Fruit fly (Drosophila melanogaster): ENCODE results near the gene CG32277.

CG32277 gene

DNA sequence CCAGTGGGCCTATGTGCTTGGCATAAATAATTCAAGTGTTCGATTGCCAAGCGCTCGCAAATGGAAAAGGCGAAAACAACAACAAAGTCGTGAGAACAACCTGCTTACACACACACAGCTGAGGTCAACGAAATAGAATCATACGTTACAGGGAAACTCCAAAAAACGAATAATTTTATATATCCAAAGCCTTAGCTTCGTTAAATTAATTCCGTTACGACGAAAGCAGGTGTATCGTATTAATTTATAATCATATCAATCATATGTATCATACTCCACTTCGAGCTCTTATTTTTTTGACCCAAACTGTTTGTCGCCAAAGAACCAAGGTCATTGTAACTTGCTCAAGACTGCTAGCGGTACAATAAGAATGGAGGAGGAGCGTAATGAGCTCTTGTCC lies 25.8 kb downstream of the CG32277 start (continued):
- peak; percentile 69 for TF ChIP-seq CG9609 (GFP tag; optimal IDR thresholded peaks at IDR 0.05)
- TF ChIP-seq danr (GFP tag; IDR thresholded peaks at IDR 0.05) = peak; percentile 75
- no peak for TF ChIP-seq CG2129 (GFP tag; IDR thresholded peaks at IDR 0.05; ENCODE audit: partially characterized antibody)
- peak; percentile 75 for TF ChIP-seq Doc2 (GFP tag; IDR thresholded peaks at IDR 0.05)
- peak; percentile 63 for TF ChIP-seq CG4707 (GFP tag; optimal IDR thresholded peaks at IDR 0.05)
- peak; percentile 52 for TF ChIP-seq NC2β (GFP tag; optimal IDR thresholded peaks at IDR 0.05)
- TF ChIP-seq CG17829 (tag; optimal IDR thresholded peaks at IDR 0.05) = peak; percentile 89
- TF ChIP-seq Bteb2 (GFP tag; optimal IDR thresholded peaks at IDR 0.05) = peak; percentile 81
- peak; percentile 62 for TF ChIP-seq CG33557 (GFP tag; optimal IDR thresholded peaks at IDR 0.05)
- peak; percentile 74 for TF ChIP-seq CG4360 (GFP tag; IDR thresholded peaks at IDR 0.05)
- peak; percentile 70 for TF ChIP-seq peb (GFP tag; IDR thresholded peaks at IDR 0.05)
- peak; percentile 26 for TF ChIP-seq CG10543 (GFP tag; optimal IDR thresholded peaks at IDR 0.05)
- peak; percentile 78 for TF ChIP-seq CG13775 (GFP tag; optimal IDR thresholded peaks at IDR 0.05)
- peak; percentile 88 for TF ChIP-seq gsb (GFP tag; IDR thresholded peaks at IDR 0.05)
- TF ChIP-seq bowl (GFP tag; IDR thresholded peaks at IDR 0.05) = peak; percentile 44; the same call in 1 of the 2 replicates
- TF ChIP-seq CG2712 (tag; optimal IDR thresholded peaks at IDR 0.05) = peak; percentile 92
- TF ChIP-seq CG11398 (GFP tag; optimal IDR thresholded peaks at IDR 0.05) = peak; percentile 24
- peak; percentile 85 for TF ChIP-seq stc (GFP tag; IDR thresholded peaks at IDR 0.05)
- TF ChIP-seq cad (GFP tag; optimal IDR thresholded peaks at IDR 0.05) = no peak
- no peak for TF ChIP-seq inv (GFP tag; IDR thresholded peaks at IDR 0.05; ENCODE audit: partially characterized antibody)
- TF ChIP-seq Adf1 (GFP tag; IDR thresholded peaks at IDR 0.05) = peak; percentile 41; the same call in 1 of the 2 replicates
- TF ChIP-seq CG12769 (tag; optimal IDR thresholded peaks at IDR 0.05) = peak; percentile 90
- TF ChIP-seq Hr3 (GFP tag; optimal IDR thresholded peaks at IDR 0.05) = peak; percentile 62
- TF ChIP-seq Hr39 (optimal IDR thresholded peaks at IDR 0.05) = no peak
- peak; percentile 88 for TF ChIP-seq bab2 (GFP tag; optimal IDR thresholded peaks at IDR 0.05)
- TF ChIP-seq CG7271 (tag; optimal IDR thresholded peaks at IDR 0.05) = peak; percentile 55
- no peak for TF ChIP-seq Bgb (GFP tag; IDR thresholded peaks at IDR 0.05; ENCODE audit: partially characterized antibody)
- TF ChIP-seq sd (tag; optimal IDR thresholded peaks at IDR 0.05) = no peak
- peak; percentile 94 for TF ChIP-seq unpg (GFP tag; optimal IDR thresholded peaks at IDR 0.05)
- TF ChIP-seq CG10209 (GFP tag; optimal IDR thresholded peaks at IDR 0.05) = peak; percentile 79
- peak; percentile 75 for TF ChIP-seq wdn (GFP tag; IDR thresholded peaks at IDR 0.05)
- peak; percentile 88 for TF ChIP-seq lilli (GFP tag; optimal IDR thresholded peaks at IDR 0.05)
- TF ChIP-seq CG16779 (GFP tag; IDR thresholded peaks at IDR 0.05) = peak; percentile 90
- TF ChIP-seq BEAF-32 (GFP tag; optimal IDR thresholded peaks at IDR 0.05) = no peak
- no peak for TF ChIP-seq amos (GFP tag; IDR thresholded peaks at IDR 0.05; ENCODE audit: partially characterized antibody)
- peak; percentile 61 for TF ChIP-seq CG10959 (GFP tag; IDR thresholded peaks at IDR 0.05)
- TF ChIP-seq jing (GFP tag; optimal IDR thresholded peaks at IDR 0.05) = peak; percentile 54
- peak; percentile 45 for TF ChIP-seq Usf (GFP tag; optimal IDR thresholded peaks at IDR 0.05)
- no peak for TF ChIP-seq ash1 (GFP tag; optimal IDR thresholded peaks at IDR 0.05)
- peak; percentile 70 for TF ChIP-seq slp2 (GFP tag; optimal IDR thresholded peaks at IDR 0.05)
- no peak for TF ChIP-seq MESR4 (GFP tag; optimal IDR thresholded peaks at IDR 0.05)
- TF ChIP-seq NfI (GFP tag; optimal IDR thresholded peaks at IDR 0.05) = peak; percentile 81
- TF ChIP-seq CG4282 (GFP tag; optimal IDR thresholded peaks at IDR 0.05) = no peak
- peak; percentile 87 for TF ChIP-seq grau (tag; optimal IDR thresholded peaks at IDR 0.05)
- TF ChIP-seq Stat92E (GFP tag; optimal IDR thresholded peaks at IDR 0.05) = peak in 1 of 3 experiments; percentile 64
- TF ChIP-seq Max (GFP tag; optimal IDR thresholded peaks at IDR 0.05) = peak; percentile 85
- TF ChIP-seq Dip3 (GFP tag; optimal IDR thresholded peaks at IDR 0.05) = peak; percentile 77
- TF ChIP-seq CG30403 (GFP tag; optimal IDR thresholded peaks at IDR 0.05) = peak; percentile 86
- peak; percentile 70 for TF ChIP-seq Rx (GFP tag; IDR thresholded peaks at IDR 0.05)
- TF ChIP-seq Ets97D (GFP tag; optimal IDR thresholded peaks at IDR 0.05) = peak; percentile 46
- TF ChIP-seq Dbx (GFP tag; IDR thresholded peaks at IDR 0.05) = peak; percentile 84

Data from whole organism, embryonic.